Worm (Caenorhabditis elegans) whole organism, L4/young adult: ENCODE measurements around the gene pie-1.
"Not testable (repeated sequence)": the region's sequence is repeated elsewhere in the genome, so short reads cannot be mapped to it uniquely, and the experiment has no call there.

ENCODE experiments used
- dao-5 ChIP-seq: sonication (generic microtip); optimal IDR thresholded peaks from 2 replicates; lab custom pipeline; 2016; ENCODE audit warnings: missing genotype, missing genetic modification characterization, moderate library complexity, missing compliant biosample characterization
- him-1 ChIP-seq: sonication (generic microtip); optimal IDR thresholded peaks from 2 replicates; lab custom pipeline; 2016; ENCODE audit warnings: missing genotype, missing genetic modification reagents, missing genetic modification characterization, missing compliant biosample characterization

DNA sequence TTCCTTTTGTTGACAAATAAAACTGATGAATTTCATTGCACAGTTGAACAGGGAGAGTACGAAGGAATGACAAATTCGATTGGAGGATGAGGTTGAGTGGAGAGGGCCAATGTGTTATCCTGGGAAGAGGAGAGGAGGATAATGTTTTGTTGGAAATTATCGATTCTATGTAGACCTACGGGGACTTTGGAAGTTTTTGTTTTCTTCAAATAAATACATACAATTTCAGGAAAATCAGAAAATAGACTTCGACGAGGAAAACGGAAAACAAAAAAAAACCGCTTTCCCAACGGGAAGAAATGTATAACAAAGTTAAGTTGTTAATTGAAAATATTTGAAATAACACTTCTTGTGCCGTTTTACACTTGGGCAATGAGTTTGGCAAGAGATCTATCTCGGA is 43.0 kb upstream of the pie-1 start, which contains the start of gene Y49E10.4:
- TF ChIP-seq him-1; dao-5 (tag; lab: Kevin White, UChicago): not testable (repeated sequence)
